Fruit fly (Drosophila melanogaster): ENCODE results near the gene Acat1.

Gene Acat1

dm6 chrX:7891596-7892538 lies 3.3 kb upstream of the Acat1 start, which contains the start of gene Nek2 (continued):
- 0 out of 2 replicates have a peak, but pooled peaks have one; percentile 15 for TF ChIP-seq CG15336 (GFP tag; IDR thresholded peaks at IDR 0.05)
- peak; percentile 36 for TF ChIP-seq dsx (GFP tag; optimal IDR thresholded peaks at IDR 0.05; ENCODE audit: poor library complexity, severe bottlenecking)
- no peak for TF ChIP-seq CG6854 (GFP tag; optimal IDR thresholded peaks at IDR 0.05)
- peak; percentile 79 for TF ChIP-seq Eip78C (GFP tag)
- no peak for TF ChIP-seq fd59A (GFP tag; optimal IDR thresholded peaks at IDR 0.05)
- TF ChIP-seq Sox14 (GFP tag; optimal IDR thresholded peaks at IDR 0.05): no peak
- TF ChIP-seq Ets21C (GFP tag; optimal IDR thresholded peaks at IDR 0.05): no peak
- no peak for TF ChIP-seq CG8632 (GFP tag; optimal IDR thresholded peaks at IDR 0.05)
- TF ChIP-seq fd85E (GFP tag; optimal IDR thresholded peaks at IDR 0.05): no peak
- TF ChIP-seq spab (GFP tag; optimal IDR thresholded peaks at IDR 0.05): peak; percentile 29
- TF ChIP-seq Gug (GFP tag; IDR thresholded peaks at IDR 0.05): no peak
- peak; percentile 9 for TF ChIP-seq lz (GFP tag; optimal IDR thresholded peaks at IDR 0.05)
- TF ChIP-seq Sox102F (GFP tag; optimal IDR thresholded peaks at IDR 0.05): no peak
- peak; percentile 15 for TF ChIP-seq vri (GFP tag; optimal IDR thresholded peaks at IDR 0.05)
- TF ChIP-seq salr (GFP tag; optimal IDR thresholded peaks at IDR 0.05): no peak
- peak; percentile 19 for TF ChIP-seq CG10669 (GFP tag; optimal IDR thresholded peaks at IDR 0.05)
- TF ChIP-seq CG8119 (GFP tag; IDR thresholded peaks at IDR 0.05): no peak
- TF ChIP-seq Met (GFP tag; optimal IDR thresholded peaks at IDR 0.05): no peak
- TF ChIP-seq CG1621 (tag; optimal IDR thresholded peaks at IDR 0.05): no peak

DNA sequence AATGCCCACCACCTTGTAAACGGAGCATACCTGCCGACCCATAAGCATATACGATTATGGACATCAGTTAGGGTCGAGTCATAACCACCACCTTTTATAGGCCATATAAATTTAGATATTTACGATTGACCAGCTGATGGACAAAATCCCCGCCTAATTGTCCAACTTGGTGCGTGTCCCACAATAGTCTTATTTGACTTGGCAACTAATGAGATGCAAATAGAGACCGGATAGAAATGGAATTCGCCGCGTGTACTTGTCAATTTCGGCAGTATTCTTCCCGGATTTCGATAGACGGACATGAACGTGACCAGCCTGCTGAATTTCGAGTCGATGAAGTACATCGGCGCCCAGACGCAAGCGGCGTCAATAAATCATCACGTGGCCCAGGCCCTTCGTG lies 4.2 kb downstream of the Acat1 start, which contains the start of gene Ir7g:
Gene Ir7g (plus strand): TSS at position 301 of the 400 bp plus-strand sequence.
- TF ChIP-seq Blimp-1 (GFP tag; optimal IDR thresholded peaks at IDR 0.05) (no peak), CG6163 (GFP tag; IDR thresholded peaks at IDR 0.05) (no peak), salr (GFP tag; optimal IDR thresholded peaks at IDR 0.05) (no peak), Gug (GFP tag; IDR thresholded peaks at IDR 0.05) (no peak), vri (GFP tag; optimal IDR thresholded peaks at IDR 0.05) (no peak), fkh (GFP tag; optimal IDR thresholded peaks at IDR 0.05) (no peak), CG6808 (GFP tag; optimal IDR thresholded peaks at IDR 0.05) (no peak), Hr38 (GFP tag; optimal IDR thresholded peaks at IDR 0.05) (no peak), esn (GFP tag; optimal IDR thresholded peaks at IDR 0.05) (no peak), CG7368 (GFP tag; optimal IDR thresholded peaks at IDR 0.05) (no peak), ss (GFP tag; optimal IDR thresholded peaks at IDR 0.05) (no peak), CG8119 (GFP tag; IDR thresholded peaks at IDR 0.05) (no peak), Eip93F (GFP tag; optimal IDR thresholded peaks at IDR 0.05) (no peak), Sox102F (GFP tag; optimal IDR thresholded peaks at IDR 0.05) (no peak)

dm6 chrX:7883926-7884325 lies 4.7 kb downstream of the Acat1 start, which contains the start of gene Ir7f:
TSS of gene Ir7f (minus strand) at chrX:7884026.
- no peak for TF ChIP-seq CG4318 (GFP tag; optimal IDR thresholded peaks at IDR 0.05)
- no peak for TF ChIP-seq fd59A (GFP tag; optimal IDR thresholded peaks at IDR 0.05)
- TF ChIP-seq esn (GFP tag; optimal IDR thresholded peaks at IDR 0.05): no peak
- TF ChIP-seq lz (GFP tag; optimal IDR thresholded peaks at IDR 0.05): no peak
- TF ChIP-seq ss (GFP tag; optimal IDR thresholded peaks at IDR 0.05): no peak
- no peak for TF ChIP-seq CG3032 (tag; optimal IDR thresholded peaks at IDR 0.05)
- TF ChIP-seq Smox (GFP tag; optimal IDR thresholded peaks at IDR 0.05): no peak
- TF ChIP-seq CG11294 (GFP tag; IDR thresholded peaks at IDR 0.05): no peak
- no peak for TF ChIP-seq Eip78C (GFP tag)
- TF ChIP-seq CG3919 (GFP tag; optimal IDR thresholded peaks at IDR 0.05): no peak
- TF ChIP-seq svp (GFP tag): no peak
- no peak for TF ChIP-seq dac (GFP tag; optimal IDR thresholded peaks at IDR 0.05)

All from whole organism, prepupa.